ENCODE assay signal across 1 fruit fly cellular context in the genomic region with DNA sequence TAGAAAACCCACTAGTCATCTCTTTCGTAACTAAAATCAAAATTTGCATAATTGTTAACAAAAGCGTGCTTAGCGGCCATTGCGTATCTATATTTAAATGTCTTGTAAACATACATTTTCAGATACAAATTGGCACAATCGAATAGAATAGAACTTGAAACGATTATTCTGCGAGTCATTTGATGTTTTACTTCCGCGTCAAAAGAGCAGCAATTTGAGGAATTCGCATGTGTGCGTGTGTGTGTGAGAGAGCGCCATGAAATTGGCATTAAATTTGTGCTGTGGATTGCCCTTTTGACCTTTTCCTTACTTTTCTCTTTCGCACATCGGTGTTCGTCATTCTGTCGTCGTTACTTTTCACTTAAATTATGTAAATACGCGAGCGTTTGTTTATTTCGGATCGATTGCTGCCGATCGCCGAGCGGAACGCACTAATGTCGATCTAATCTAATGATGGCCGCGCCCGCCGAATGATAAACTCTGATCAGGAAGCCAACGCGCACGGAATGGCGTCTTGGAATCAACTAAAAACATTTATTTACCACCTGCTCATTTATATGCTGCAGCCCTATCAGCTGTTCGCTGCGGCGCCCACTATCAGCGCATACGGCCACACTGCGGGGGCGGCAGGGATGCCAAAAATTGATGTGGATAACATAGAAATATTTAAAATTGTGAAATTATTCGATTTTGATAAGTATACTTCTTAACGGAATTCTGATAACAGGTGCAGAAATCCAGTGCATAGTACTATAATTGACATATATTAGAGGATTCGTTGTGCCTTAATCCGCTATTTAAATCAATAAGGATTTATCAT.
A peak's percentile ranks its signal among the peaks of the same experiment; 100 is the strongest.
TF ChIP-seq lines count a peak whose summit lies in the region.

No protein-coding gene starts in this region.

TF ChIP-seq in whole organism, embryonic, 481 proteins besides CTCF, POLR2A, EP300 and RAD21 (continued from another document and continues in another):
- TF ChIP-seq croc (GFP tag; conservative IDR thresholded peaks at IDR 0.05; lab: Robert Waterston, UW) (no peak), NfI (GFP tag; optimal IDR thresholded peaks at IDR 0.05; lab: Kevin White, UChicago) (peak; percentile 62), CG14860 (GFP tag; IDR thresholded peaks at IDR 0.05; lab: Robert Waterston, UW; ENCODE audit: partially characterized antibody) (no peak), CG7786 (GFP tag; optimal IDR thresholded peaks at IDR 0.05; lab: Kevin White, UChicago) (no peak), usp (GFP tag; optimal IDR thresholded peaks at IDR 0.05; lab: Kevin White, UChicago) (no peak), Ssrp (tag; optimal IDR thresholded peaks at IDR 0.05; lab: Kevin White, UChicago) (no peak), CG9727 (GFP tag; optimal IDR thresholded peaks at IDR 0.05; lab: Kevin White, UChicago) (peak; percentile 39), PHDP (tag; optimal IDR thresholded peaks at IDR 0.05; lab: Kevin White, UChicago) (peak; percentile 33), MBD-R2 (GFP tag; IDR thresholded peaks at IDR 0.05; lab: Robert Waterston, UW) (peak; percentile 74), CG11695 (GFP tag; IDR thresholded peaks at IDR 0.05; lab: Robert Waterston, UW) (no peak), gfzf (GFP tag; optimal IDR thresholded peaks at IDR 0.05; lab: Kevin White, UChicago) (peak; percentile 66), CG8924 (tag; optimal IDR thresholded peaks at IDR 0.05; lab: Kevin White, UChicago) (peak; percentile 82), Deaf1 (tag; optimal IDR thresholded peaks at IDR 0.05; lab: Kevin White, UChicago) (peak; percentile 72), CG6175 (GFP tag; IDR thresholded peaks at IDR 0.05; lab: Robert Waterston, UW) (peak; percentile 55; the same call in 1 of the 3 replicates), Lim3 (GFP tag; IDR thresholded peaks at IDR 0.05; lab: Robert Waterston, UW) (no peak), zfh1 (GFP tag; IDR thresholded peaks at IDR 0.05; lab: Robert Waterston, UW) (peak; percentile 64; the same call in 2 of the 3 replicates), dimm (GFP tag; IDR thresholded peaks at IDR 0.05; lab: Robert Waterston, UW) (no peak), tgo (GFP tag; IDR thresholded peaks at IDR 0.05; lab: Robert Waterston, UW) (peak; percentile 28; the same call in 2 of the 3 replicates), CG8944 (GFP tag; optimal IDR thresholded peaks at IDR 0.05; lab: Kevin White, UChicago) (no peak), CG17912 (GFP tag; optimal IDR thresholded peaks at IDR 0.05; lab: Kevin White, UChicago) (peak; percentile 39), Jarid2 (GFP tag; optimal IDR thresholded peaks at IDR 0.05; lab: Kevin White, UChicago) (peak; percentile 93), ewg (GFP tag; optimal IDR thresholded peaks at IDR 0.05; lab: Kevin White, UChicago) (no peak), CG12236 (GFP tag; optimal IDR thresholded peaks at IDR 0.05; lab: Kevin White, UChicago) (no peak), CG3995 (GFP tag; optimal IDR thresholded peaks at IDR 0.05; lab: Kevin White, UChicago) (peak; percentile 86), esg (GFP tag; conservative IDR thresholded peaks at IDR 0.05; lab: Robert Waterston, UW) (peak; percentile 37; the same call in 1 of the 2 replicates), wor (GFP tag; IDR thresholded peaks at IDR 0.05; lab: Robert Waterston, UW) (no peak), Xrp1 (GFP tag; IDR thresholded peaks at IDR 0.05; lab: Robert Waterston, UW) (peak; percentile 41; the same call in 1 of the 2 replicates), pnt (GFP tag; optimal IDR thresholded peaks at IDR 0.05; lab: Kevin White, UChicago) (no peak), CG3281 (GFP tag; optimal IDR thresholded peaks at IDR 0.05; lab: Kevin White, UChicago) (peak; percentile 55), ATbp (GFP tag; optimal IDR thresholded peaks at IDR 0.05; lab: Kevin White, UChicago) (peak; percentile 14), CG7963 (GFP tag; IDR thresholded peaks at IDR 0.05; lab: Robert Waterston, UW; ENCODE audit: partially characterized antibody) (no peak), pum (GFP tag; optimal IDR thresholded peaks at IDR 0.05; lab: Kevin White, UChicago) (no peak), NFAT (GFP tag; IDR thresholded peaks at IDR 0.05; lab: Robert Waterston, UW) (peak; percentile 73), CG2875 (GFP tag; optimal IDR thresholded peaks at IDR 0.05; lab: Kevin White, UChicago) (no peak), zen2 (GFP tag; IDR thresholded peaks at IDR 0.05; lab: Robert Waterston, UW; ENCODE audit: partially characterized antibody) (no peak; the same call in 2 of the 3 replicates), Optix (GFP tag; IDR thresholded peaks at IDR 0.05; lab: Robert Waterston, UW) (0 out of 3 replicates have a peak, but pooled peaks have one; percentile 36), disco-r (GFP tag; optimal IDR thresholded peaks at IDR 0.05; lab: Kevin White, UChicago) (no peak), Dip2 (GFP tag; IDR thresholded peaks at IDR 0.05; lab: Robert Waterston, UW) (no peak), CG10267 (tag; optimal IDR thresholded peaks at IDR 0.05; lab: Kevin White, UChicago) (no peak), toy (GFP tag; IDR thresholded peaks at IDR 0.05; lab: Robert Waterston, UW) (no peak), CG17829 (tag; optimal IDR thresholded peaks at IDR 0.05; lab: Kevin White, UChicago) (peak; percentile 40), Spps (tag; optimal IDR thresholded peaks at IDR 0.05; lab: Kevin White, UChicago) (no peak), gsb-n (tag; optimal IDR thresholded peaks at IDR 0.05; lab: Kevin White, UChicago) (no peak), CG4328 (GFP tag; optimal IDR thresholded peaks at IDR 0.05; lab: Kevin White, UChicago) (peak; percentile 46), Pdp1 (GFP tag; optimal IDR thresholded peaks at IDR 0.05; lab: Kevin White, UChicago) (peak in 1 of 2 experiments; percentile 14), Dref (GFP tag; IDR thresholded peaks at IDR 0.05; lab: Robert Waterston, UW) (peak; percentile 56), CG30020 (tag; optimal IDR thresholded peaks at IDR 0.05; lab: Kevin White, UChicago) (peak; percentile 32), Elba2 (GFP tag; optimal IDR thresholded peaks at IDR 0.05; lab: Kevin White, UChicago) (no peak), Dll (GFP tag; IDR thresholded peaks at IDR 0.05; lab: Robert Waterston, UW; ENCODE audit: partially characterized antibody) (0 out of 4 replicates have a peak, but pooled peaks have one; percentile 31), gcm (GFP tag; optimal IDR thresholded peaks at IDR 0.05; lab: Kevin White, UChicago) (peak; percentile 48), zf30C (GFP tag; optimal IDR thresholded peaks at IDR 0.05; lab: Kevin White, UChicago) (no peak), Lhr (GFP tag; optimal IDR thresholded peaks at IDR 0.05; lab: Kevin White, UChicago) (peak; percentile 65), Tbp (GFP tag; optimal IDR thresholded peaks at IDR 0.05; lab: Kevin White, UChicago) (no peak), dati (GFP tag; IDR thresholded peaks at IDR 0.05; lab: Robert Waterston, UW) (no peak), CG17359 (tag; optimal IDR thresholded peaks at IDR 0.05; lab: Kevin White, UChicago) (peak; percentile 14), CG6791 (GFP tag; IDR thresholded peaks at IDR 0.05; lab: Robert Waterston, UW; ENCODE audit: partially characterized antibody) (peak; percentile 75), amos (GFP tag; IDR thresholded peaks at IDR 0.05; lab: Robert Waterston, UW; ENCODE audit: partially characterized antibody) (peak; percentile 56; the same call in 1 of the 2 replicates), Camta (GFP tag; optimal IDR thresholded peaks at IDR 0.05; lab: Kevin White, UChicago) (no peak), CG13894 (tag; optimal IDR thresholded peaks at IDR 0.05; lab: Kevin White, UChicago) (peak; percentile 84), Aef1 (GFP tag; IDR thresholded peaks at IDR 0.05; lab: Robert Waterston, UW) (0 out of 3 replicates have a peak, but pooled peaks have one; percentile 19), CG11085 (GFP tag; IDR thresholded peaks at IDR 0.05; lab: Robert Waterston, UW) (peak; percentile 48; the same call in 1 of the 2 replicates), CG14667 (GFP tag; IDR thresholded peaks at IDR 0.05; lab: Robert Waterston, UW) (no peak), hkb (optimal IDR thresholded peaks at IDR 0.05; lab: Kevin White, UChicago) (no peak), hkb (GFP tag; IDR thresholded peaks at IDR 0.05; lab: Robert Waterston, UW) (peak; percentile 30), Hr78 (GFP tag; optimal IDR thresholded peaks at IDR 0.05; lab: Kevin White, UChicago) (peak in 1 of 2 experiments; percentile 98), Fer2 (tag; optimal IDR thresholded peaks at IDR 0.05; lab: Kevin White, UChicago) (peak; percentile 29), CG10147 (GFP tag; optimal IDR thresholded peaks at IDR 0.05; lab: Kevin White, UChicago) (no peak), CG5180 (GFP tag; optimal IDR thresholded peaks at IDR 0.05; lab: Kevin White, UChicago) (no peak), Hmx (GFP tag; optimal IDR thresholded peaks at IDR 0.05; lab: Kevin White, UChicago) (no peak), Atf6 (GFP tag; IDR thresholded peaks at IDR 0.05; lab: Robert Waterston, UW) (peak; percentile 31), CG17568 (GFP tag; optimal IDR thresholded peaks at IDR 0.05; lab: Kevin White, UChicago) (no peak), CG30431 (GFP tag; optimal IDR thresholded peaks at IDR 0.05; lab: Kevin White, UChicago) (no peak), Side (GFP tag; optimal IDR thresholded peaks at IDR 0.05; lab: Kevin White, UChicago) (no peak), org-1 (GFP tag; optimal IDR thresholded peaks at IDR 0.05; lab: Kevin White, UChicago) (peak; percentile 2), lilli (GFP tag; optimal IDR thresholded peaks at IDR 0.05; lab: Kevin White, UChicago) (no peak), grau (tag; optimal IDR thresholded peaks at IDR 0.05; lab: Kevin White, UChicago) (peak; percentile 42), psq (GFP tag; optimal IDR thresholded peaks at IDR 0.05; lab: Kevin White, UChicago) (no peak), CG1024 (GFP tag; IDR thresholded peaks at IDR 0.05; lab: Robert Waterston, UW) (no peak), dm (GFP tag; optimal IDR thresholded peaks at IDR 0.05; lab: Kevin White, UChicago) (peak; percentile 45), ems (GFP tag; optimal IDR thresholded peaks at IDR 0.05; lab: Kevin White, UChicago) (peak; percentile 30), CG17802 (tag; optimal IDR thresholded peaks at IDR 0.05; lab: Kevin White, UChicago) (peak; percentile 37), CG2120 (GFP tag; optimal IDR thresholded peaks at IDR 0.05; lab: Kevin White, UChicago) (peak; percentile 59), CG4282 (GFP tag; optimal IDR thresholded peaks at IDR 0.05; lab: Kevin White, UChicago) (no peak), Gug (GFP tag; IDR thresholded peaks at IDR 0.05; lab: Robert Waterston, UW) (peak; percentile 54; the same call in 2 of the 4 replicates), CG14710 (tag; optimal IDR thresholded peaks at IDR 0.05; lab: Kevin White, UChicago) (peak; percentile 56), CG10274 (GFP tag; optimal IDR thresholded peaks at IDR 0.05; lab: Kevin White, UChicago) (no peak), slbo (GFP tag; IDR thresholded peaks at IDR 0.05; lab: Robert Waterston, UW) (peak; percentile 58), CG18011 (GFP tag; optimal IDR thresholded peaks at IDR 0.05; lab: Kevin White, UChicago) (no peak), sr (GFP tag; IDR thresholded peaks at IDR 0.05; lab: Robert Waterston, UW) (peak; percentile 96), lbe (GFP tag; optimal IDR thresholded peaks at IDR 0.05; lab: Kevin White, UChicago) (no peak), Drgx (GFP tag; IDR thresholded peaks at IDR 0.05; lab: Robert Waterston, UW) (peak; percentile 49), CG8388 (GFP tag; optimal IDR thresholded peaks at IDR 0.05; lab: Kevin White, UChicago) (peak; percentile 4), CG6765 (GFP tag; optimal IDR thresholded peaks at IDR 0.05; lab: Kevin White, UChicago) (peak; percentile 34), twi (tag; optimal IDR thresholded peaks at IDR 0.05; lab: Kevin White, UChicago) (peak; percentile 22), ttk (GFP tag; IDR thresholded peaks at IDR 0.05; lab: Robert Waterston, UW) (no peak), CG3726 (GFP tag; IDR thresholded peaks at IDR 0.05; lab: Robert Waterston, UW) (no peak), HmgD (GFP tag; optimal IDR thresholded peaks at IDR 0.05; lab: Kevin White, UChicago) (no peak), trem (tag; optimal IDR thresholded peaks at IDR 0.05; lab: Kevin White, UChicago) (peak; percentile 34), Asciz (GFP tag; optimal IDR thresholded peaks at IDR 0.05; lab: Kevin White, UChicago) (no peak), Poxn (GFP tag; IDR thresholded peaks at IDR 0.05; lab: Robert Waterston, UW) (no peak), dan (GFP tag; IDR thresholded peaks at IDR 0.05; lab: Robert Waterston, UW) (no peak), Awh (GFP tag; IDR thresholded peaks at IDR 0.05; lab: Robert Waterston, UW) (peak; percentile 35; the same call in 1 of the 2 replicates), MESR4 (GFP tag; optimal IDR thresholded peaks at IDR 0.05; lab: Kevin White, UChicago) (peak; percentile 41), Hey (tag; optimal IDR thresholded peaks at IDR 0.05; lab: Kevin White, UChicago) (peak; percentile 31), caup (GFP tag; optimal IDR thresholded peaks at IDR 0.05; lab: Kevin White, UChicago; ENCODE audit: severe bottlenecking) (peak; percentile 68), Lpt (GFP tag; optimal IDR thresholded peaks at IDR 0.05; lab: Kevin White, UChicago) (no peak), Ets65A (GFP tag; lab: Kevin White, UChicago) (no peak), CG7839 (tag; optimal IDR thresholded peaks at IDR 0.05; lab: Kevin White, UChicago) (peak; percentile 30), CG32772 (GFP tag; IDR thresholded peaks at IDR 0.05; lab: Robert Waterston, UW) (0 out of 2 replicates have a peak, but pooled peaks have one; percentile 7), grn (GFP tag; optimal IDR thresholded peaks at IDR 0.05; lab: Kevin White, UChicago) (no peak), CG11504 (tag; optimal IDR thresholded peaks at IDR 0.05; lab: Kevin White, UChicago) (peak; percentile 41), ac (GFP tag; optimal IDR thresholded peaks at IDR 0.05; lab: Kevin White, UChicago) (peak; percentile 81), pb (GFP tag; optimal IDR thresholded peaks at IDR 0.05; lab: Kevin White, UChicago) (peak; percentile 5), CG11093 (GFP tag; IDR thresholded peaks at IDR 0.05; lab: Robert Waterston, UW) (no peak), CG1603 (tag; optimal IDR thresholded peaks at IDR 0.05; lab: Kevin White, UChicago) (peak; percentile 89), CG1792 (GFP tag; optimal IDR thresholded peaks at IDR 0.05; lab: Kevin White, UChicago) (no peak), CG18599 (GFP tag; optimal IDR thresholded peaks at IDR 0.05; lab: Kevin White, UChicago) (peak; percentile 29), NC2β (GFP tag; optimal IDR thresholded peaks at IDR 0.05; lab: Kevin White, UChicago) (no peak), CG16813 (GFP tag; IDR thresholded peaks at IDR 0.05; lab: Robert Waterston, UW; ENCODE audit: partially characterized antibody) (peak; percentile 18; the same call in 2 of the 3 replicates), CG10431 (GFP tag; optimal IDR thresholded peaks at IDR 0.05; lab: Kevin White, UChicago) (no peak), CG10979 (tag; optimal IDR thresholded peaks at IDR 0.05; lab: Kevin White, UChicago) (no peak)
